Fruit fly (Drosophila melanogaster): ENCODE measurements around the gene Ada.
A peak's percentile ranks its signal among the peaks of the same experiment; 100 is the strongest.

Ada gene

dm6 chr3R:9056409-9057031, 8.5 kb upstream of the Ada start (continued):
- TF ChIP-seq CG1832 (GFP tag; optimal IDR thresholded peaks at IDR 0.05) (peak; percentile 74), Trl (optimal IDR thresholded peaks at IDR 0.05) (peak in 1 of 2 experiments; percentile 46), Trl (GFP tag; optimal IDR thresholded peaks at IDR 0.05) (no peak), scrt (GFP tag; optimal IDR thresholded peaks at IDR 0.05) (peak; percentile 19), sens (GFP tag) (peak; percentile 72)

- TF ChIP-seq CG18619 (GFP tag; optimal IDR thresholded peaks at IDR 0.05) (no peak), CG16815 (GFP tag; optimal IDR thresholded peaks at IDR 0.05) (no peak), CG13624 (GFP tag; optimal IDR thresholded peaks at IDR 0.05) (peak; percentile 35), CG8290 (GFP tag; optimal IDR thresholded peaks at IDR 0.05) (no peak), CG8290 (tag; optimal IDR thresholded peaks at IDR 0.05) (peak in 1 of 2 experiments; percentile 70), NC2α (GFP tag; optimal IDR thresholded peaks at IDR 0.05) (peak; percentile 24), CG7357 (GFP tag; IDR thresholded peaks at IDR 0.05) (no peak), CG5953 (GFP tag; IDR thresholded peaks at IDR 0.05) (no peak), Dbx (GFP tag; IDR thresholded peaks at IDR 0.05) (no peak), CG6654 (GFP tag; optimal IDR thresholded peaks at IDR 0.05) (no peak), CG4404 (GFP tag; IDR thresholded peaks at IDR 0.05) (no peak), ranshi (GFP tag; IDR thresholded peaks at IDR 0.05) (no peak), Atf3 (GFP tag; optimal IDR thresholded peaks at IDR 0.05) (no peak), seq (GFP tag; IDR thresholded peaks at IDR 0.05) (no peak), CkIIα-i1 (GFP tag; IDR thresholded peaks at IDR 0.05) (no peak), org-1 (GFP tag; optimal IDR thresholded peaks at IDR 0.05) (no peak), exex (tag; optimal IDR thresholded peaks at IDR 0.05) (no peak), CG9817 (tag; optimal IDR thresholded peaks at IDR 0.05) (no peak), croc (GFP tag; conservative IDR thresholded peaks at IDR 0.05) (no peak), Hmr (GFP tag; optimal IDR thresholded peaks at IDR 0.05) (no peak), Sry-δ (GFP tag; optimal IDR thresholded peaks at IDR 0.05) (no peak), luna (GFP tag; optimal IDR thresholded peaks at IDR 0.05) (peak; percentile 8), Myb (GFP tag; optimal IDR thresholded peaks at IDR 0.05) (no peak), klu (GFP tag; IDR thresholded peaks at IDR 0.05) (no peak), Dad (GFP tag; optimal IDR thresholded peaks at IDR 0.05) (no peak), jing (GFP tag; optimal IDR thresholded peaks at IDR 0.05) (no peak), HLH54F (GFP tag; optimal IDR thresholded peaks at IDR 0.05) (no peak), Trl (optimal IDR thresholded peaks at IDR 0.05) (peak in 1 of 2 experiments; percentile 98), Trl (GFP tag; optimal IDR thresholded peaks at IDR 0.05) (peak; percentile 7), Xbp1 (GFP tag; optimal IDR thresholded peaks at IDR 0.05) (no peak), CG17186 (GFP tag; optimal IDR thresholded peaks at IDR 0.05) (no peak), CG18764 (GFP tag; optimal IDR thresholded peaks at IDR 0.05) (no peak), HLH3B (GFP tag; IDR thresholded peaks at IDR 0.05) (no peak), ase (GFP tag; IDR thresholded peaks at IDR 0.05) (no peak), CG9876 (GFP tag; optimal IDR thresholded peaks at IDR 0.05) (no peak), hth (optimal IDR thresholded peaks at IDR 0.05) (no peak), CG11560 (tag; IDR thresholded peaks at IDR 0.05) (no peak), Hey (tag; optimal IDR thresholded peaks at IDR 0.05) (no peak), CG11456 (GFP tag; IDR thresholded peaks at IDR 0.05) (no peak), CG2875 (GFP tag; optimal IDR thresholded peaks at IDR 0.05) (no peak), ssp (GFP tag; IDR thresholded peaks at IDR 0.05) (no peak), Hsf (GFP tag; optimal IDR thresholded peaks at IDR 0.05) (no peak), Antp (GFP tag; optimal IDR thresholded peaks at IDR 0.05) (no peak), CG13287 (GFP tag; IDR thresholded peaks at IDR 0.05; ENCODE audit: partially characterized antibody) (no peak), B-H2 (GFP tag; optimal IDR thresholded peaks at IDR 0.05) (no peak), gsb-n (tag; optimal IDR thresholded peaks at IDR 0.05) (no peak), amos (GFP tag; IDR thresholded peaks at IDR 0.05; ENCODE audit: partially characterized antibody) (no peak), D (optimal IDR thresholded peaks at IDR 0.05) (no peak), D (GFP tag; optimal IDR thresholded peaks at IDR 0.05) (no peak)
Observed at dm6 chr3R:9057032-9057397, 8.0 kb upstream of the Ada start.
